Fruit fly (Drosophila melanogaster): ENCODE results near the gene CG15167.

CG15167 gene

DNA sequence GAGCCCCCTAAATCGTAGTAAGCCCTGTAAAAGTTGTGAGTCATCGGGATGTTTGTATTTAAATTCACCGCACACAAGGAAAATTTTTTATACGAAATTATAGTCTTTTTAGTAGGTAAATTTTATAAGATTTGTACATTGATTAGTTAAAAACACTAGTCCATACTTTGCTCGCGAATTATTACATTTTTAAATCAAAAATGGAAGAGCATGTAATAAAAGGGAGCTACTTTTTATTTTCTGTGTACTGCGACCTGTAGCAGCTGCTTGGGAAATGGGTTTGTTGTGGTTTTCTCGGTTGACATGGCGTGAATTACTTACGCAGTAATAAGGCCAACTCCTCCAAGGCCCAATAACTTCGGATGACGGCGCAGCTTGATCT, 45.4 kb upstream of the CG15167 start (continued):
- TF ChIP-seq pb (GFP tag; optimal IDR thresholded peaks at IDR 0.05): no peak
- TF ChIP-seq Hr78 (GFP tag; optimal IDR thresholded peaks at IDR 0.05): no peak
- TF ChIP-seq CG7839 (tag; optimal IDR thresholded peaks at IDR 0.05): peak; percentile 33
- TF ChIP-seq Atf6 (GFP tag; IDR thresholded peaks at IDR 0.05): peak; percentile 56
- TF ChIP-seq H2.0 (GFP tag; IDR thresholded peaks at IDR 0.05): 0 out of 2 replicates have a peak, but pooled peaks have one; percentile 27
- TF ChIP-seq CG11696 (GFP tag; IDR thresholded peaks at IDR 0.05): peak; percentile 27; the same call in 1 of the 2 replicates
- TF ChIP-seq Xrp1 (GFP tag; IDR thresholded peaks at IDR 0.05): peak; percentile 55
- TF ChIP-seq CG16813 (GFP tag; IDR thresholded peaks at IDR 0.05; ENCODE audit: partially characterized antibody): no peak
- TF ChIP-seq Rfx (GFP tag; IDR thresholded peaks at IDR 0.05): peak; percentile 80
- no peak for TF ChIP-seq abd-A (tag; optimal IDR thresholded peaks at IDR 0.05)
- TF ChIP-seq CG7786 (GFP tag; optimal IDR thresholded peaks at IDR 0.05): no peak
- TF ChIP-seq Aef1 (GFP tag; IDR thresholded peaks at IDR 0.05): peak; percentile 39; the same call in 2 of the 3 replicates
- TF ChIP-seq CG11456 (GFP tag; IDR thresholded peaks at IDR 0.05): 0 out of 3 replicates have a peak, but pooled peaks have one; percentile 34
- TF ChIP-seq CG11398 (GFP tag; optimal IDR thresholded peaks at IDR 0.05): no peak
- peak; percentile 20 for TF ChIP-seq CG4820 (GFP tag; optimal IDR thresholded peaks at IDR 0.05)
- no peak for TF ChIP-seq lbe (GFP tag; optimal IDR thresholded peaks at IDR 0.05)
- no peak for TF ChIP-seq C15 (GFP tag; IDR thresholded peaks at IDR 0.05)
- TF ChIP-seq sob (GFP tag; IDR thresholded peaks at IDR 0.05): peak; percentile 35
- peak; percentile 46 for TF ChIP-seq CG13424 (tag; optimal IDR thresholded peaks at IDR 0.05)
- peak; percentile 41 for TF ChIP-seq dmrt99B (tag; optimal IDR thresholded peaks at IDR 0.05)
- TF ChIP-seq lab (GFP tag; optimal IDR thresholded peaks at IDR 0.05): peak; percentile 19
- 0 out of 2 replicates have a peak, but pooled peaks have one; percentile 16 for TF ChIP-seq CG14667 (GFP tag; IDR thresholded peaks at IDR 0.05)
- peak; percentile 37; the same call in 1 of the 2 replicates for TF ChIP-seq CG14014 (GFP tag; IDR thresholded peaks at IDR 0.05)
- TF ChIP-seq Drgx (GFP tag; IDR thresholded peaks at IDR 0.05): peak; percentile 18; the same call in 1 of the 2 replicates
- no peak for TF ChIP-seq Mrtf (GFP tag; IDR thresholded peaks at IDR 0.05)
- TF ChIP-seq ara (GFP tag; IDR thresholded peaks at IDR 0.05): peak; percentile 33; the same call in 1 of the 2 replicates
- TF ChIP-seq esg (GFP tag; conservative IDR thresholded peaks at IDR 0.05): 0 out of 2 replicates have a peak, but pooled peaks have one; percentile 18
- TF ChIP-seq ci (GFP tag; IDR thresholded peaks at IDR 0.05): 0 out of 3 replicates have a peak, but pooled peaks have one; percentile 39
- TF ChIP-seq Hr51 (GFP tag; optimal IDR thresholded peaks at IDR 0.05): peak in 1 of 2 experiments; percentile 50
- TF ChIP-seq phol (tag; optimal IDR thresholded peaks at IDR 0.05): peak; percentile 19
- TF ChIP-seq Hsf (GFP tag; optimal IDR thresholded peaks at IDR 0.05): peak; percentile 31
- TF ChIP-seq Mes4 (GFP tag; optimal IDR thresholded peaks at IDR 0.05): no peak
- no peak for TF ChIP-seq CG12155 (GFP tag; optimal IDR thresholded peaks at IDR 0.05)
- no peak for TF ChIP-seq CG4282 (GFP tag; optimal IDR thresholded peaks at IDR 0.05)
- TF ChIP-seq CG4730 (GFP tag; IDR thresholded peaks at IDR 0.05): peak; percentile 14; the same call in 1 of the 2 replicates
- TF ChIP-seq sqz (GFP tag; optimal IDR thresholded peaks at IDR 0.05): no peak
- TF ChIP-seq row (GFP tag; IDR thresholded peaks at IDR 0.05): peak; percentile 55
- peak; percentile 36; the same call in 1 of the 2 replicates for TF ChIP-seq sisA (GFP tag; IDR thresholded peaks at IDR 0.05)
- TF ChIP-seq CG30403 (GFP tag; optimal IDR thresholded peaks at IDR 0.05): peak; percentile 3
- TF ChIP-seq Hmr (GFP tag; optimal IDR thresholded peaks at IDR 0.05): peak; percentile 16
- TF ChIP-seq Ssrp (tag; optimal IDR thresholded peaks at IDR 0.05): peak; percentile 22
- TF ChIP-seq trem (tag; optimal IDR thresholded peaks at IDR 0.05): no peak
- TF ChIP-seq CG12659 (GFP tag; optimal IDR thresholded peaks at IDR 0.05): no peak
- TF ChIP-seq kah (GFP tag; optimal IDR thresholded peaks at IDR 0.05): no peak
- TF ChIP-seq onecut (GFP tag; IDR thresholded peaks at IDR 0.05): no peak
- no peak for TF ChIP-seq CG31441 (GFP tag; IDR thresholded peaks at IDR 0.05)
- TF ChIP-seq CG17912 (GFP tag; optimal IDR thresholded peaks at IDR 0.05): no peak
- peak; percentile 38 for TF ChIP-seq CG16863 (GFP tag; optimal IDR thresholded peaks at IDR 0.05)
- TF ChIP-seq chn (GFP tag; optimal IDR thresholded peaks at IDR 0.05): no peak
- TF ChIP-seq fd3F (GFP tag; optimal IDR thresholded peaks at IDR 0.05): peak; percentile 3
- no peak for TF ChIP-seq CG6683 (GFP tag; optimal IDR thresholded peaks at IDR 0.05)
